Fruit fly (Drosophila melanogaster) whole organism, embryonic: ENCODE data around the gene CG33282.

Experiments used
- Ada2b ChIP-seq: fragments of 200-800 bp; sonication (Bioruptor generic); IDR thresholded peaks from 2 replicates; pipeline ENCODE4 v1.3.6; 2022; ENCODE audit warnings: missing biosample characterization, missing genetic modification characterization
- CG10147 ChIP-seq: fragments of 200-800 bp; sonication (Bioruptor generic); optimal IDR thresholded peaks from 2 replicates; lab custom pipeline; 2019; ENCODE audit warnings: missing biosample characterization, mild to moderate bottlenecking, missing genetic modification characterization, moderate library complexity
- CG1024 ChIP-seq: fragments of 200-800 bp; sonication (Bioruptor generic); IDR thresholded peaks from 2 replicates; pipeline ENCODE4 v1.3.6; 2022; ENCODE audit warnings: missing biosample characterization, missing genetic modification characterization
- CG10979 ChIP-seq: fragments of 200-800 bp; sonication (Bioruptor generic); optimal IDR thresholded peaks from 2 replicates; lab custom pipeline; 2018; ENCODE audit warnings: missing biosample characterization, mild to moderate bottlenecking, missing genetic modification characterization, moderate library complexity
- CG11398 ChIP-seq: fragments of 200-800 bp; sonication (Bioruptor generic); optimal IDR thresholded peaks from 2 replicates; lab custom pipeline; 2016; ENCODE audit warnings: missing biosample characterization, missing genetic modification characterization
- CG11456 ChIP-seq: fragments of 200-800 bp; sonication (Bioruptor generic); IDR thresholded peaks from 3 replicates; pipeline ENCODE4 v1.3.6; 2022; ENCODE audit warnings: missing biosample characterization, missing genetic modification characterization
- CG11695 ChIP-seq: fragments of 200-800 bp; sonication (Bioruptor generic); IDR thresholded peaks from 3 replicates; pipeline ENCODE4 v1.3.6; 2022; ENCODE audit warnings: missing biosample characterization, missing genetic modification characterization
- CG12071 ChIP-seq: fragments of 200-800 bp; sonication (Bioruptor generic); optimal IDR thresholded peaks from 3 replicates; lab custom pipeline; 2018; ENCODE audit warnings: missing biosample characterization, mild to moderate bottlenecking, missing genetic modification characterization
- CG17385 ChIP-seq: fragments of 200-800 bp; sonication (Bioruptor generic); optimal IDR thresholded peaks from 3 replicates; lab custom pipeline; 2018; ENCODE audit warnings: missing biosample characterization, mild to moderate bottlenecking, missing genetic modification characterization
- CG18262 ChIP-seq: fragments of 200-800 bp; optimal IDR thresholded peaks from 3 replicates; lab custom pipeline; 2019; ENCODE audit warnings: missing biosample characterization, mild to moderate bottlenecking, missing genetic modification characterization, moderate library complexity
- CG1832 ChIP-seq: fragments of 200-800 bp; sonication (Bioruptor generic); optimal IDR thresholded peaks from 2 replicates; lab custom pipeline; 2017; ENCODE audit warnings: missing biosample characterization, mild to moderate bottlenecking, missing genetic modification characterization, inconsistent platforms
- CG3163 ChIP-seq: fragments of 200-800 bp; sonication (Bioruptor generic); optimal IDR thresholded peaks from 3 replicates; lab custom pipeline; 2016; ENCODE audit warnings: missing biosample characterization, missing genetic modification characterization
- CG6683 ChIP-seq: fragments of 200-800 bp; sonication (Bioruptor generic); optimal IDR thresholded peaks from 2 replicates; lab custom pipeline; 2017; ENCODE audit warnings: missing biosample characterization, mild to moderate bottlenecking, missing genetic modification characterization, missing genetic modification reagents
- CG6689 ChIP-seq: fragments of 200-800 bp; sonication (Bioruptor generic); IDR thresholded peaks from 2 replicates; pipeline ENCODE4 v1.3.6; 2022; ENCODE audit warnings: missing biosample characterization, missing genetic modification characterization
- CG7928 ChIP-seq: fragments of 200-800 bp; sonication (Bioruptor generic); optimal IDR thresholded peaks from 2 replicates; lab custom pipeline; 2017; ENCODE audit warnings: missing biosample characterization, mild to moderate bottlenecking, missing genetic modification characterization
- CTCF ChIP-seq: fragments of 200-800 bp; sonication (Bioruptor generic); optimal IDR thresholded peaks from 2 replicates; lab custom pipeline; 2017; ENCODE audit warnings: missing biosample characterization, mild to moderate bottlenecking, missing genetic modification characterization, moderate library complexity
- D19A ChIP-seq: fragments of 200-800 bp; optimal IDR thresholded peaks from 3 replicates; lab custom pipeline; 2019; ENCODE audit warnings: missing biosample characterization, mild to moderate bottlenecking, missing genetic modification characterization, moderate library complexity
- Dip2 ChIP-seq: fragments of 200-800 bp; sonication (Bioruptor generic); IDR thresholded peaks from 2 replicates; pipeline ENCODE4 v1.3.6; 2022; ENCODE audit warnings: missing biosample characterization, missing genetic modification characterization
- Fer2 ChIP-seq: fragments of 200-800 bp; sonication (Bioruptor generic); optimal IDR thresholded peaks from 2 replicates; lab custom pipeline; 2018; ENCODE audit warnings: missing biosample characterization, mild to moderate bottlenecking, missing genetic modification characterization, moderate library complexity
- HLH3B ChIP-seq: fragments of 200-800 bp; sonication (Bioruptor generic); IDR thresholded peaks from 2 replicates; pipeline ENCODE4 v1.3.6; 2022; ENCODE audit warnings: missing biosample characterization, missing genetic modification characterization
- HLH54F ChIP-seq: fragments of 200-800 bp; sonication (Bioruptor generic); optimal IDR thresholded peaks from 3 replicates; lab custom pipeline; 2016; ENCODE audit warnings: missing biosample characterization, missing genetic modification characterization
- Hr78 ChIP-seq, 2 experiments: fragments of 200-800 bp in 1 of 2; fragments of >200 bp in 1 of 2; sonication (Bioruptor generic) in 1 of 2; optimal IDR thresholded peaks; 2 replicates each; lab custom pipeline; 2017 to 2019; ENCODE audit warnings: missing biosample characterization in 2 of 2, missing genetic modification characterization in 2 of 2, mild to moderate bottlenecking in 1 of 2, moderate library complexity in 1 of 2
- NFAT ChIP-seq: fragments of 200-800 bp; sonication (Bioruptor generic); IDR thresholded peaks from 2 replicates; pipeline ENCODE4 v1.3.6; 2022; ENCODE audit warnings: missing biosample characterization, missing genetic modification characterization
- NK7.1 ChIP-seq: fragments of 200-800 bp; sonication (Bioruptor generic); optimal IDR thresholded peaks from 3 replicates; lab custom pipeline; 2016; ENCODE audit warnings: missing biosample characterization, missing genetic modification characterization
- Poxn ChIP-seq: fragments of 200-800 bp; sonication (Bioruptor generic); IDR thresholded peaks from 2 replicates; pipeline ENCODE4 v1.3.6; 2022; ENCODE audit warnings: missing biosample characterization, missing genetic modification characterization
- Sox102F ChIP-seq: fragments of 200-800 bp; sonication (Bioruptor generic); optimal IDR thresholded peaks from 2 replicates; lab custom pipeline; 2018; ENCODE audit warnings: missing biosample characterization, mild to moderate bottlenecking, missing genetic modification characterization, moderate library complexity
- Spps ChIP-seq: fragments of 200-800 bp; sonication (Bioruptor generic); optimal IDR thresholded peaks from 2 replicates; lab custom pipeline; 2018; ENCODE audit warnings: missing biosample characterization, mild to moderate bottlenecking, missing genetic modification characterization
- Ssrp ChIP-seq: fragments of 200-800 bp; sonication (Bioruptor generic); optimal IDR thresholded peaks from 2 replicates; lab custom pipeline; 2018; ENCODE audit warnings: missing biosample characterization, mild to moderate bottlenecking, missing genetic modification characterization, moderate library complexity
- TFAM ChIP-seq: fragments of 200-800 bp; sonication (Bioruptor generic); optimal IDR thresholded peaks from 2 replicates; lab custom pipeline; 2017; ENCODE audit warnings: missing biosample characterization, missing genetic modification characterization, inconsistent platforms
- Xbp1 ChIP-seq: fragments of 200-800 bp; sonication (Bioruptor generic); optimal IDR thresholded peaks from 3 replicates; lab custom pipeline; 2016; ENCODE audit warnings: missing biosample characterization, mild to moderate bottlenecking, missing genetic modification characterization
- ap ChIP-seq: fragments of 200-800 bp; sonication (Bioruptor generic); IDR thresholded peaks from 2 replicates; pipeline ENCODE4 v1.3.6; 2022; ENCODE audit warnings: missing biosample characterization, missing genetic modification characterization
- bab2 ChIP-seq: fragments of 200-800 bp; sonication (Bioruptor generic); optimal IDR thresholded peaks from 2 replicates; lab custom pipeline; 2016; ENCODE audit warnings: missing biosample characterization, missing genetic modification characterization
- dpn ChIP-seq, 2 experiments: fragments of 200-800 bp; sonication (Bioruptor generic); optimal IDR thresholded peaks; 3 replicates each; lab custom pipeline; 2016; ENCODE audit warnings: missing biosample characterization in 2 of 2, missing genetic modification characterization in 2 of 2
- en ChIP-seq: fragments of 200-800 bp; sonication (Bioruptor generic); optimal IDR thresholded peaks from 2 replicates; lab custom pipeline; 2016; ENCODE audit warnings: missing biosample characterization, missing genetic modification characterization
- fd96Cb ChIP-seq: fragments of 200-800 bp; sonication (Bioruptor generic); optimal IDR thresholded peaks from 2 replicates; lab custom pipeline; 2018; ENCODE audit warnings: missing biosample characterization, mild to moderate bottlenecking, missing genetic modification characterization, moderate library complexity
- gce ChIP-seq: fragments of 200-800 bp; sonication (Bioruptor generic); IDR thresholded peaks from 3 replicates; pipeline ENCODE4 v1.3.6; 2022; ENCODE audit warnings: missing biosample characterization, missing genetic modification characterization
- gcm ChIP-seq: fragments of 200-800 bp; sonication (Bioruptor generic); optimal IDR thresholded peaks from 2 replicates; lab custom pipeline; 2019; ENCODE audit warnings: missing biosample characterization, mild to moderate bottlenecking, missing genetic modification characterization, moderate library complexity
- gem ChIP-seq: fragments of 200-800 bp; sonication (Bioruptor generic); optimal IDR thresholded peaks from 2 replicates; lab custom pipeline; 2019; ENCODE audit warnings: missing biosample characterization, mild to moderate bottlenecking, missing genetic modification characterization, moderate library complexity
- hb ChIP-seq: fragments of 200-800 bp; sonication (Bioruptor generic); IDR thresholded peaks from 3 replicates; pipeline ENCODE4 v1.3.6; 2022; ENCODE audit warnings: missing biosample characterization, missing genetic modification characterization; ENCODE audit not compliant: partially characterized antibody
- hkb ChIP-seq, 2 experiments: fragments of 200-800 bp in 1 of 2; fragments of >200 bp in 1 of 2; sonication (Bioruptor generic) in 1 of 2; IDR thresholded peaks in 1 of 2; optimal IDR thresholded peaks in 1 of 2; 2 replicates each; pipeline versions ENCODE4 v1.3.6 to Lab custom; 2017 to 2022; ENCODE audit warnings: missing biosample characterization in 1 of 2, missing genetic modification characterization in 1 of 2
- hth ChIP-seq: fragments of >200 bp; optimal IDR thresholded peaks from 2 replicates; lab custom pipeline; 2017; ENCODE audit warnings: inconsistent platforms
- ind ChIP-seq: fragments of 200-800 bp; sonication (Bioruptor generic); optimal IDR thresholded peaks from 3 replicates; lab custom pipeline; 2016; ENCODE audit warnings: missing biosample characterization, missing genetic modification characterization
- jing ChIP-seq: fragments of 200-800 bp; sonication (Bioruptor generic); optimal IDR thresholded peaks from 2 replicates; lab custom pipeline; 2018; ENCODE audit warnings: missing biosample characterization, mild to moderate bottlenecking, missing genetic modification characterization
- nmo ChIP-seq: fragments of 200-800 bp; sonication (Bioruptor generic); optimal IDR thresholded peaks from 2 replicates; lab custom pipeline; 2018; ENCODE audit warnings: missing biosample characterization, mild to moderate bottlenecking, missing genetic modification characterization, moderate library complexity
- p53 ChIP-seq: fragments of 200-800 bp; sonication (Bioruptor generic); optimal IDR thresholded peaks from 2 replicates; lab custom pipeline; 2016; ENCODE audit warnings: missing biosample characterization, missing genetic modification characterization
- salm ChIP-seq: fragments of 200-800 bp; sonication (Bioruptor generic); optimal IDR thresholded peaks from 2 replicates; lab custom pipeline; 2018; ENCODE audit warnings: missing biosample characterization, mild to moderate bottlenecking, missing genetic modification characterization
- tap ChIP-seq: fragments of 200-800 bp; optimal IDR thresholded peaks from 3 replicates; lab custom pipeline; 2019; ENCODE audit warnings: missing biosample characterization, mild to moderate bottlenecking, missing genetic modification characterization, moderate library complexity
- tgo ChIP-seq: fragments of 200-800 bp; sonication (Bioruptor generic); IDR thresholded peaks from 3 replicates; pipeline ENCODE4 v1.3.6; 2022; ENCODE audit warnings: missing biosample characterization, missing genetic modification characterization
- toy ChIP-seq: fragments of 200-800 bp; sonication (Bioruptor generic); IDR thresholded peaks from 2 replicates; pipeline ENCODE4 v1.3.6; 2022; ENCODE audit warnings: missing biosample characterization, missing genetic modification characterization
- vnd ChIP-seq: fragments of 200-800 bp; sonication (Bioruptor generic); IDR thresholded peaks from 3 replicates; pipeline ENCODE4 v1.3.6; 2022; ENCODE audit warnings: missing biosample characterization, missing genetic modification characterization; ENCODE audit not compliant: partially characterized antibody

Gene CG33282

DNA sequence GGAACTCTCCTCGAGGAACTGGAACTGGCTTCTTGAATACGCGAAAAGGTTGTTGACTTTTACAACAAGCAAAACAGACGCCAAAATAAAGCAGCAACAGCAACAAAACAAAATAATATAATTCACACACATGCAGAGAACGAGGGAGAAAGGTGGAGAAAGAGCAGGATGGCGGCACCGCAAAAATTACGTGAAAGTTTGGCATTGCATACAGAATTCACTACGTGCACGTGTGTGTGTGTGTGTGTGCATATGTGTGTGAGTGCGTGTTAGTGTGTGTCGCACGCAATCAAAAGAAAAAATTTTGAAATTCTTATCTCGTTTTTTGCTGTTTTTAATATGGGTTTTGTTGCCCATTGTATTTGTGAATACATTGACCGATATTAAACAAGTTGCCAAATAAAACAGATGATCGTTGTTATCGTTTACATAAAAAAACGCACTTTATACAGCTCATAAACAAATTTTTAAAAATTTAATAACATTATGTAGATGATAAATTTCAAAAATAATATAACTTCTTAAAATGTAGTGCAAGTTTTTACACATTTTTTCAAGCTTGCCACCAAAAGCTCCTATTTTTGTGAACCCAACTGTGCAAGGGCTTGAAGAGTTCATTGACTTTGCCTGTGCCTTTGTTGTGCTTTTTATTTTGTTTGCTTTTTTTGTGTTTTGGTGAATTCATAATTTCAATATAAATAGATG, 13.7 kb downstream of the CG33282 start (continued):
- TF ChIP-seq CG6689 (GFP tag; lab: Robert Waterston, UW), result 0 out of 2 replicates have a peak, but pooled peaks have one; percentile 14
- TF ChIP-seq en (GFP tag; lab: Kevin White, UChicago), result no peak
- TF ChIP-seq ind, result peak; percentile 5
- TF ChIP-seq tap, result peak; percentile 4
- no peak for TF ChIP-seq NK7.1
- TF ChIP-seq HLH3B (GFP tag; lab: Robert Waterston, UW), result no peak
- TF ChIP-seq Poxn, result no peak
- TF ChIP-seq salm (tag; lab: Kevin White, UChicago), result no peak
- TF ChIP-seq Sox102F (GFP tag; lab: Kevin White, UChicago), result peak; percentile 72
- no peak for TF ChIP-seq hkb (optimal IDR thresholded peaks at IDR 0.05; lab: Kevin White, UChicago)
- peak; percentile 38; the same call in 1 of the 2 replicates for TF ChIP-seq hkb (GFP tag; IDR thresholded peaks at IDR 0.05; lab: Robert Waterston, UW)
- TF ChIP-seq hb (GFP tag; lab: Robert Waterston, UW), result no peak
- peak; percentile 36 for TF ChIP-seq CG18262 (tag; lab: Kevin White, UChicago)
- no peak for TF ChIP-seq Spps
- TF ChIP-seq CG7928 (GFP tag; lab: Kevin White, UChicago), result no peak
- no peak for TF ChIP-seq gcm
- TF ChIP-seq TFAM (GFP tag; lab: Kevin White, UChicago), result no peak
- TF ChIP-seq D19A (tag; lab: Kevin White, UChicago), result peak; percentile 9
- no peak for TF ChIP-seq Fer2 (tag; lab: Kevin White, UChicago)
- TF ChIP-seq Ada2b (GFP tag; lab: Robert Waterston, UW), result no peak
- TF ChIP-seq CTCF (GFP tag; lab: Kevin White, UChicago), result no peak
- TF ChIP-seq CG10147 (GFP tag; lab: Kevin White, UChicago), result no peak
- no peak for TF ChIP-seq CG11695 (GFP tag; lab: Robert Waterston, UW)
- no peak for TF ChIP-seq Dip2 (GFP tag; lab: Robert Waterston, UW)
- no peak for TF ChIP-seq p53
- TF ChIP-seq jing (GFP tag; lab: Kevin White, UChicago), result no peak
- no peak for TF ChIP-seq vnd (GFP tag; lab: Robert Waterston, UW)
- TF ChIP-seq Ssrp (tag; lab: Kevin White, UChicago), result no peak
- TF ChIP-seq fd96Cb, result peak; percentile 1
- TF ChIP-seq gce (GFP tag; lab: Robert Waterston, UW), result no peak
- no peak for TF ChIP-seq toy (GFP tag; lab: Robert Waterston, UW)
- peak; percentile 2 for TF ChIP-seq Xbp1 (GFP tag; lab: Kevin White, UChicago)
- TF ChIP-seq dpn (GFP tag; optimal IDR thresholded peaks at IDR 0.05; lab: Kevin White, UChicago), result peak in 1 of 2 experiments; percentile 29
- TF ChIP-seq CG11456, result no peak
- TF ChIP-seq tgo (GFP tag; lab: Robert Waterston, UW), result peak; percentile 20; the same call in 1 of the 3 replicates
- TF ChIP-seq NFAT (GFP tag; lab: Robert Waterston, UW), result no peak
- TF ChIP-seq CG1024 (GFP tag; lab: Robert Waterston, UW), result peak; percentile 27; the same call in 1 of the 2 replicates
- no peak for TF ChIP-seq Hr78 (GFP tag; optimal IDR thresholded peaks at IDR 0.05; lab: Kevin White, UChicago)
- TF ChIP-seq gem (tag; lab: Kevin White, UChicago), result peak; percentile 67
- TF ChIP-seq CG11398 (GFP tag; lab: Kevin White, UChicago), result no peak
- no peak for TF ChIP-seq hth (lab: Kevin White, UChicago)
- no peak for TF ChIP-seq ap (GFP tag; lab: Robert Waterston, UW)
- no peak for TF ChIP-seq CG3163 (GFP tag; lab: Kevin White, UChicago)
- TF ChIP-seq bab2 (GFP tag; lab: Kevin White, UChicago), result no peak
- TF ChIP-seq nmo (GFP tag; lab: Kevin White, UChicago), result peak; percentile 6
- TF ChIP-seq CG17385 (GFP tag; lab: Kevin White, UChicago), result peak; percentile 1
- no peak for TF ChIP-seq CG6683 (GFP tag; lab: Kevin White, UChicago)
- no peak for TF ChIP-seq HLH54F (GFP tag; lab: Kevin White, UChicago)
- peak; percentile 22 for TF ChIP-seq CG10979 (tag; lab: Kevin White, UChicago)
- TF ChIP-seq CG1832, result no peak
- TF ChIP-seq CG12071 (GFP tag; lab: Kevin White, UChicago), result no peak
